Worm (Caenorhabditis elegans): ENCODE results near the gene K02E11.6.

Gene K02E11.6

DNA sequence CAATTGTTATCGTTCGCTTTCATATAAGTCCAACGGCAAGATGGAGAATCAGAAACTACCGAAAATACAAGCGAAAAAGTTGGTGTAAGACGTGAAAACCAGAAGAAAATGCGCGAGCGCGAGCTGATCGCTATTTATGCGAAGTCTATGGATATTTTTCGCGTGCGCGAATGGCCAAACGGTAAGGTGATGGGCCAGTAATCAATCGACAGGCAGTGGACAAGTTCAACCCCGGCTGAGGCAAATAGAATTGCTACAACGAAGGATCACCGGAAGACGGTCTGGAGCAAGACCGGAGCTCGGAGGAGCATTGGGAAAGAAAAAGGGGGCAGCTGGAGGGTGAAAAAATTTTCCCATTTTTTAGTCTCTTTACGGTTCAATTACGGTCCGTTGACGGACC lies 11.2 kb upstream of the K02E11.6 start (continued):
- 0 out of 2 replicates have a peak, but pooled peaks have one; percentile 18 for TF ChIP-seq Y79H2A.3 (GFP tag; conservative IDR thresholded peaks at IDR 0.05)
- 0 out of 2 replicates have a peak, but pooled peaks have one; percentile 33 for TF ChIP-seq K11D2.4 (GFP tag; IDR thresholded peaks at IDR 0.05)
- TF ChIP-seq C17E4.6 (GFP tag; IDR thresholded peaks at IDR 0.05) = 0 out of 2 replicates have a peak, but pooled peaks have one; percentile 21
- TF ChIP-seq bed-2 (GFP tag; IDR thresholded peaks at IDR 0.05) = peak; percentile 85
- peak; percentile 99 for TF ChIP-seq lin-26 (GFP tag; IDR thresholded peaks at IDR 0.05)
- TF ChIP-seq nhr-120 (GFP tag; IDR thresholded peaks at IDR 0.05) = 0 out of 2 replicates have a peak, but pooled peaks have one; percentile 86
- peak; percentile 84; the same call in 1 of the 2 replicates for TF ChIP-seq sea-2 (GFP tag; IDR thresholded peaks at IDR 0.05)
- peak; percentile 91 for TF ChIP-seq egl-44 (GFP tag; IDR thresholded peaks at IDR 0.05)
- TF ChIP-seq Y53F4B.3 (GFP tag; IDR thresholded peaks at IDR 0.05) = 0 out of 2 replicates have a peak, but pooled peaks have one; percentile 18
- peak; percentile 81 for TF ChIP-seq tbp1 (GFP tag; optimal IDR thresholded peaks at IDR 0.05)

DNA sequence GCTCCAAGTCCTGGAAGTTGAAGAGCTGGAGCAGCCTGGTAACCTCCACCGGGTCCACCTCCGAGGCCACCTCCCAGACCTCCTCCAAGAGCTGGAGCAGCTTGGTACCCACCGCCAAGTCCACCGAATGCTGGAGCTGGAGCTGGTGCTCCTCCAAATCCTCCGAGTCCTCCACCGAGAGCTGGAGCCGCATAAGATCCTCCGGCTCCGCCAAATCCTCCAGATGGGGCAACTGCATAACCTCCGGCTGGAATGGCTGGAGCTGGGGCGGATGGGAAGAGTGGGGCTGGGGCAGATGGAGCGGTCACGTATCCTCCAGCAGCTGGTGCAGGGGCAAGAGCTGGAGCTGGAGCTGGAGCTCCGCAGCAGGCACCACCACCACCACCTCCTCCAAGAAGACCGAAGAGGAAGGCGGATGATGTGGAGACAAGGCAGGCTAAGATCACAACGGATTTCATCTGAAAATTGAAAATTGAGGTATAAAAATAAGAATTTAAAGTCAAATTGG lies 7.9 kb upstream of the K02E11.6 start, which contains the start of gene K02E11.10:
K02E11.10 (minus strand) TSS at position 458 of the 508 bp plus-strand sequence.
- peak; percentile 96 for TF ChIP-seq egrh-3 (GFP tag; IDR thresholded peaks at IDR 0.05)
- TF ChIP-seq Y53F4B.3 (GFP tag; IDR thresholded peaks at IDR 0.05) = no peak
- 0 out of 2 replicates have a peak, but pooled peaks have one; percentile 28 for TF ChIP-seq bed-1 (GFP tag; IDR thresholded peaks at IDR 0.05)
- TF ChIP-seq let-607 (tag; optimal IDR thresholded peaks at IDR 0.05) = no peak
- TF ChIP-seq fkh-3 (tag; optimal IDR thresholded peaks at IDR 0.05) = peak; percentile 13

DNA sequence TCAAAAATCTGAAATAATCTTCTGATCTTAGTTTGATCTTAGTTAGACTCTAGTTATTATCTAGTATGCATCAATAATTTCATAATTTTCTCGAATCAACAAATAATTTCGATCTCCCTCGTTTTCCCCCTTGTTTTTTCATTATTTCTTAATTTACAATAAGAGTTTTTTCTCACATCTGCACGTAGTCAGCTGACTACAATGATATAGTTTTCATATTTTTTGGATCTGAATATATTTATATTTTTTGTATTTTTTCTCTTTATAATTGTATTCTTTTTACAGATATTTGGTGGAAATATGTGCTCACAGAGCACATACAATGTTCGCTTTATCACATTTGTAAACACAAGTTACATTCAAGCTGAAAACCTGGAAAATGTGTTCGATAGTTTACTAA lies 4.7 kb upstream of the K02E11.6 start, which contains the start of gene sre-7:
sre-7 (plus strand) TSS at position 301 of the 400 bp plus-strand sequence.
- TF ChIP-seq T07F8.4 (tag; optimal IDR thresholded peaks at IDR 0.05) = no peak
- no peak for TF ChIP-seq madf-10 (tag; optimal IDR thresholded peaks at IDR 0.05)
- no peak for TF ChIP-seq fkh-3 (tag; optimal IDR thresholded peaks at IDR 0.05)
- TF ChIP-seq F57C9.4 (tag; optimal IDR thresholded peaks at IDR 0.05) = no peak
- no peak for TF ChIP-seq hmg-20 (GFP tag; IDR thresholded peaks at IDR 0.05)
- TF ChIP-seq ztf-6 (GFP tag; IDR thresholded peaks at IDR 0.05) = no peak
- no peak for TF ChIP-seq tlf-1 (GFP tag; optimal IDR thresholded peaks at IDR 0.05)
- no peak for TF ChIP-seq ceh-100 (GFP tag; IDR thresholded peaks at IDR 0.05)
- TF ChIP-seq athp-1 (tag; optimal IDR thresholded peaks at IDR 0.05) = no peak
- TF ChIP-seq dpl-1 (GFP tag; optimal IDR thresholded peaks at IDR 0.05) = no peak
- TF ChIP-seq pbrm-1 (GFP tag; IDR thresholded peaks at IDR 0.05) = no peak

- TF ChIP-seq ceh-100 (GFP tag; IDR thresholded peaks at IDR 0.05) (no peak), him-1 (tag; optimal IDR thresholded peaks at IDR 0.05) (no peak), F49E8.2 (tag; optimal IDR thresholded peaks at IDR 0.05; ENCODE audit: insufficient read depth) (no peak), ama-1 (optimal IDR thresholded peaks at IDR 0.05) (no peak), ama-1 (GFP tag; optimal IDR thresholded peaks at IDR 0.05) (no peak), snpc-1.1 (tag; optimal IDR thresholded peaks at IDR 0.05; ENCODE audit: insufficient read depth) (no peak), B0019.2 (GFP tag; conservative IDR thresholded peaks at IDR 0.05) (no peak), rcor-1 (GFP tag; IDR thresholded peaks at IDR 0.05) (no peak), mes-4 (tag; optimal IDR thresholded peaks at IDR 0.05) (no peak), Y53G8AR.9 (GFP tag; conservative IDR thresholded peaks at IDR 0.05) (no peak), T07F8.4 (tag; optimal IDR thresholded peaks at IDR 0.05) (no peak), F57C9.4 (tag; optimal IDR thresholded peaks at IDR 0.05) (no peak), F22D6.2 (tag; optimal IDR thresholded peaks at IDR 0.05) (no peak), ceh-79 (tag; optimal IDR thresholded peaks at IDR 0.05) (no peak), lir-1 (GFP tag; conservative IDR thresholded peaks at IDR 0.05) (no peak), unc-62 (GFP tag; optimal IDR thresholded peaks at IDR 0.05) (no peak), lin-35 (GFP tag; optimal IDR thresholded peaks at IDR 0.05) (no peak), ztf-18 (tag; optimal IDR thresholded peaks at IDR 0.05) (no peak)
Observed at ce11 chrV:14246761-14247160, 1.8 kb upstream of the K02E11.6 start, which contains the start of gene K02E11.3. K02E11.3 (minus strand) TSS chrV:14246861.
